Fruit fly (Drosophila melanogaster) whole organism, embryonic: ENCODE data around the gene Rh4.

ENCODE experiments used
- C15 ChIP-seq: fragments of 200-800 bp; sonication (Bioruptor generic); IDR thresholded peaks from 3 replicates; pipeline ENCODE4 v1.3.6; 2022; ENCODE audit warnings: missing biosample characterization, missing genetic modification characterization
- CG10366 ChIP-seq: fragments of 200-800 bp; sonication (Bioruptor generic); IDR thresholded peaks from 2 replicates; pipeline ENCODE4 v1.3.6; 2022; ENCODE audit warnings: missing biosample characterization, missing genetic modification characterization
- CG13624 ChIP-seq: fragments of 200-800 bp; sonication (Bioruptor generic); optimal IDR thresholded peaks from 2 replicates; lab custom pipeline; 2016; ENCODE audit warnings: missing biosample characterization, missing genetic modification characterization
- CG13775 ChIP-seq: fragments of 200-800 bp; sonication (Bioruptor generic); optimal IDR thresholded peaks from 3 replicates; lab custom pipeline; 2017; ENCODE audit warnings: missing biosample characterization, mild to moderate bottlenecking, missing genetic modification characterization
- CG14014 ChIP-seq: fragments of 200-800 bp; sonication (Bioruptor generic); IDR thresholded peaks from 2 replicates; pipeline ENCODE4 v1.3.6; 2022; ENCODE audit warnings: missing biosample characterization, missing genetic modification characterization
- CG14667 ChIP-seq: fragments of 200-800 bp; sonication (Bioruptor generic); IDR thresholded peaks from 2 replicates; pipeline ENCODE4 v1.3.6; 2022; ENCODE audit warnings: missing biosample characterization, missing genetic modification characterization
- CG1603 ChIP-seq: fragments of 200-800 bp; sonication (Bioruptor generic); optimal IDR thresholded peaks from 2 replicates; lab custom pipeline; 2019; ENCODE audit warnings: missing biosample characterization, mild to moderate bottlenecking, missing genetic modification characterization, moderate library complexity
- CG16863 ChIP-seq: fragments of 200-800 bp; sonication (Bioruptor generic); optimal IDR thresholded peaks from 3 replicates; lab custom pipeline; 2016; ENCODE audit warnings: missing biosample characterization, missing genetic modification characterization
- CG17568 ChIP-seq: fragments of 200-800 bp; sonication (Bioruptor generic); optimal IDR thresholded peaks from 2 replicates; lab custom pipeline; 2018; ENCODE audit warnings: missing biosample characterization, mild to moderate bottlenecking, missing genetic modification characterization, moderate library complexity
- CG17802 ChIP-seq: fragments of 200-800 bp; sonication (Bioruptor generic); optimal IDR thresholded peaks from 2 replicates; lab custom pipeline; 2018; ENCODE audit warnings: missing biosample characterization, mild to moderate bottlenecking, missing genetic modification characterization, moderate library complexity
- CG17912 ChIP-seq: fragments of 200-800 bp; sonication (Bioruptor generic); optimal IDR thresholded peaks from 2 replicates; lab custom pipeline; 2018; ENCODE audit warnings: missing biosample characterization, mild to moderate bottlenecking, missing genetic modification characterization
- CG1792 ChIP-seq: fragments of 200-800 bp; sonication (Bioruptor generic); optimal IDR thresholded peaks from 2 replicates; lab custom pipeline; 2016; ENCODE audit warnings: missing biosample characterization, missing genetic modification characterization
- CG2120 ChIP-seq: fragments of 200-800 bp; sonication (Bioruptor generic); optimal IDR thresholded peaks from 3 replicates; lab custom pipeline; 2016; ENCODE audit warnings: missing biosample characterization, missing genetic modification characterization
- CG30020 ChIP-seq: fragments of 200-800 bp; optimal IDR thresholded peaks from 2 replicates; lab custom pipeline; 2019; ENCODE audit warnings: missing biosample characterization, mild to moderate bottlenecking, missing genetic modification characterization, moderate library complexity
- CG33557 ChIP-seq: fragments of 200-800 bp; sonication (Bioruptor generic); optimal IDR thresholded peaks from 2 replicates; lab custom pipeline; 2019; ENCODE audit warnings: missing biosample characterization, mild to moderate bottlenecking, missing genetic modification characterization, moderate library complexity
- CG3726 ChIP-seq: fragments of 200-800 bp; sonication (Bioruptor generic); IDR thresholded peaks from 3 replicates; pipeline ENCODE4, ENCODE4 v1.3.6; 2022; ENCODE audit warnings: missing biosample characterization, missing genetic modification characterization
- CG4328 ChIP-seq: fragments of 200-800 bp; sonication (Bioruptor generic); optimal IDR thresholded peaks from 3 replicates; lab custom pipeline; 2017; ENCODE audit warnings: missing biosample characterization, missing genetic modification reagents, missing genetic modification characterization
- CG4360 ChIP-seq: fragments of 200-800 bp; sonication (Bioruptor generic); IDR thresholded peaks from 2 replicates; pipeline ENCODE4 v1.3.6; 2022; ENCODE audit warnings: missing biosample characterization, missing genetic modification characterization
- CG6254 ChIP-seq: fragments of 200-800 bp; sonication (Bioruptor generic); optimal IDR thresholded peaks from 3 replicates; lab custom pipeline; 2017; ENCODE audit warnings: mild to moderate bottlenecking, missing biosample characterization, missing genetic modification reagents, missing genetic modification characterization
- CG8924 ChIP-seq: fragments of 200-800 bp; optimal IDR thresholded peaks from 3 replicates; lab custom pipeline; 2019; ENCODE audit warnings: missing biosample characterization, mild to moderate bottlenecking, missing genetic modification characterization, moderate library complexity
- CG8944 ChIP-seq: fragments of 200-800 bp; sonication (Bioruptor generic); optimal IDR thresholded peaks from 3 replicates; lab custom pipeline; 2016; ENCODE audit warnings: missing biosample characterization, missing genetic modification characterization
- CTCF ChIP-seq: fragments of 200-800 bp; sonication (Bioruptor generic); optimal IDR thresholded peaks from 2 replicates; lab custom pipeline; 2017; ENCODE audit warnings: missing biosample characterization, mild to moderate bottlenecking, missing genetic modification characterization, moderate library complexity
- Camta ChIP-seq: fragments of 200-800 bp; sonication (Bioruptor generic); optimal IDR thresholded peaks from 2 replicates; lab custom pipeline; 2016; ENCODE audit warnings: missing biosample characterization, missing genetic modification characterization
- Dll ChIP-seq: fragments of 200-800 bp; sonication (Bioruptor generic); IDR thresholded peaks from 4 replicates; pipeline ENCODE4 v1.3.6; 2022; ENCODE audit warnings: missing biosample characterization, missing genetic modification characterization; ENCODE audit not compliant: partially characterized antibody
- Gug ChIP-seq: fragments of 200-800 bp; sonication (Bioruptor generic); IDR thresholded peaks from 4 replicates; pipeline ENCODE4 v1.3.6; 2022; ENCODE audit warnings: missing biosample characterization, missing genetic modification characterization
- MESR4 ChIP-seq: fragments of 200-800 bp; sonication (Bioruptor generic); optimal IDR thresholded peaks from 2 replicates; lab custom pipeline; 2018; ENCODE audit warnings: missing biosample characterization, mild to moderate bottlenecking, missing genetic modification characterization, moderate library complexity
- Oaz ChIP-seq: fragments of 200-800 bp; sonication (Bioruptor generic); IDR thresholded peaks from 2 replicates; pipeline ENCODE4 v1.3.6; 2022; ENCODE audit warnings: missing biosample characterization, missing genetic modification characterization
- PHDP ChIP-seq: fragments of 200-800 bp; sonication (Bioruptor generic); optimal IDR thresholded peaks from 3 replicates; lab custom pipeline; 2018; ENCODE audit warnings: missing biosample characterization, mild to moderate bottlenecking, missing genetic modification characterization, moderate library complexity
- Scr ChIP-seq: fragments of 200-800 bp; sonication (Bioruptor generic); IDR thresholded peaks from 2 replicates; pipeline ENCODE4 v1.3.6; 2022; ENCODE audit warnings: missing biosample characterization, missing genetic modification characterization; ENCODE audit not compliant: partially characterized antibody
- Sox102F ChIP-seq: fragments of 200-800 bp; sonication (Bioruptor generic); optimal IDR thresholded peaks from 2 replicates; lab custom pipeline; 2018; ENCODE audit warnings: missing biosample characterization, mild to moderate bottlenecking, missing genetic modification characterization, moderate library complexity
- YL-1 ChIP-seq: fragments of 200-800 bp; sonication (Bioruptor generic); optimal IDR thresholded peaks from 3 replicates; lab custom pipeline; 2017; ENCODE audit warnings: missing biosample characterization, mild to moderate bottlenecking, missing genetic modification characterization
- cg ChIP-seq: fragments of 200-800 bp; sonication (Bioruptor generic); optimal IDR thresholded peaks from 3 replicates; lab custom pipeline; 2019; ENCODE audit warnings: missing biosample characterization, mild to moderate bottlenecking, missing genetic modification characterization, moderate library complexity
- cwo ChIP-seq: fragments of 200-800 bp; sonication (Bioruptor generic); optimal IDR thresholded peaks from 3 replicates; lab custom pipeline; 2017; ENCODE audit warnings: missing biosample characterization, missing genetic modification characterization, mild to moderate bottlenecking, moderate library complexity, missing genetic modification reagents
- da ChIP-seq: fragments of 200-800 bp; sonication (Bioruptor generic); optimal IDR thresholded peaks from 2 replicates; lab custom pipeline; 2016; ENCODE audit warnings: missing biosample characterization, missing genetic modification characterization
- dysf ChIP-seq: fragments of 200-800 bp; sonication (Bioruptor generic); IDR thresholded peaks from 3 replicates; pipeline ENCODE4 v1.3.6; 2022; ENCODE audit warnings: missing biosample characterization, missing genetic modification characterization
- emc ChIP-seq: fragments of 200-800 bp; sonication (Bioruptor generic); optimal IDR thresholded peaks from 2 replicates; lab custom pipeline; 2016; ENCODE audit warnings: missing biosample characterization, missing genetic modification characterization
- ewg ChIP-seq: fragments of 200-800 bp; sonication (Bioruptor generic); optimal IDR thresholded peaks from 3 replicates; lab custom pipeline; 2017; ENCODE audit warnings: mild to moderate bottlenecking, missing biosample characterization, missing genetic modification reagents, missing genetic modification characterization
- fd64A ChIP-seq: fragments of 200-800 bp; sonication (Bioruptor generic); optimal IDR thresholded peaks from 3 replicates; lab custom pipeline; 2018; ENCODE audit warnings: missing biosample characterization, mild to moderate bottlenecking, missing genetic modification characterization
- ftz-f1 ChIP-seq: fragments of 200-800 bp; sonication (Bioruptor generic); optimal IDR thresholded peaks from 2 replicates; lab custom pipeline; 2016; ENCODE audit warnings: missing biosample characterization, missing genetic modification characterization
- gfzf ChIP-seq: fragments of 200-800 bp; sonication (Bioruptor generic); optimal IDR thresholded peaks from 2 replicates; lab custom pipeline; 2016; ENCODE audit warnings: missing biosample characterization, mild to moderate bottlenecking, missing genetic modification characterization, moderate library complexity
- ind ChIP-seq: fragments of 200-800 bp; sonication (Bioruptor generic); optimal IDR thresholded peaks from 3 replicates; lab custom pipeline; 2016; ENCODE audit warnings: missing biosample characterization, missing genetic modification characterization
- pzg ChIP-seq: fragments of 200-800 bp; sonication (Bioruptor generic); optimal IDR thresholded peaks from 3 replicates; lab custom pipeline; 2018; ENCODE audit warnings: missing biosample characterization, mild to moderate bottlenecking, missing genetic modification characterization, moderate library complexity
- salm ChIP-seq: fragments of 200-800 bp; sonication (Bioruptor generic); optimal IDR thresholded peaks from 2 replicates; lab custom pipeline; 2018; ENCODE audit warnings: missing biosample characterization, mild to moderate bottlenecking, missing genetic modification characterization
- sd ChIP-seq: fragments of 200-800 bp; sonication (Bioruptor generic); optimal IDR thresholded peaks from 3 replicates; lab custom pipeline; 2018; ENCODE audit warnings: missing biosample characterization, mild to moderate bottlenecking, missing genetic modification characterization, moderate library complexity
- sisA ChIP-seq: fragments of 200-800 bp; sonication (Bioruptor generic); IDR thresholded peaks from 2 replicates; pipeline ENCODE4 v1.3.6; 2022; ENCODE audit warnings: missing biosample characterization, missing genetic modification characterization
- sug ChIP-seq: fragments of 200-800 bp; optimal IDR thresholded peaks from 2 replicates; lab custom pipeline; 2019; ENCODE audit warnings: missing biosample characterization, mild to moderate bottlenecking, missing genetic modification characterization, moderate library complexity
- tna ChIP-seq: fragments of 200-800 bp; sonication (Bioruptor generic); IDR thresholded peaks from 2 replicates; pipeline ENCODE4 v1.3.6; 2022; ENCODE audit warnings: missing biosample characterization, missing genetic modification characterization; ENCODE audit not compliant: partially characterized antibody
- trem ChIP-seq: fragments of 200-800 bp; optimal IDR thresholded peaks from 3 replicates; lab custom pipeline; 2019; ENCODE audit warnings: missing biosample characterization, mild to moderate bottlenecking, missing genetic modification characterization, moderate library complexity
- trh ChIP-seq: fragments of 200-800 bp; sonication (Bioruptor generic); optimal IDR thresholded peaks from 2 replicates; lab custom pipeline; 2016; ENCODE audit warnings: missing biosample characterization, missing genetic modification characterization
- zfh1 ChIP-seq: fragments of 200-800 bp; sonication (Bioruptor generic); IDR thresholded peaks from 3 replicates; pipeline ENCODE4 v1.3.6; 2022; ENCODE audit warnings: missing biosample characterization, missing genetic modification characterization

The Rh4 gene

dm6 chr3L:16844920-16845573 is 17.3 kb downstream of the Rh4 start, which contains the start of the genes kud and Zcchc7 (continued):
- TF ChIP-seq da (GFP tag; lab: Kevin White, UChicago) (no peak), PHDP (tag; lab: Kevin White, UChicago) (peak; percentile 61), CG17568 (no peak), CG3726 (GFP tag; lab: Robert Waterston, UW) (no peak), CTCF (GFP tag; lab: Kevin White, UChicago) (peak; percentile 5), CG2120 (peak; percentile 83), Gug (GFP tag; lab: Robert Waterston, UW) (no peak), dysf (GFP tag; lab: Robert Waterston, UW) (peak; percentile 63; the same call in 2 of the 3 replicates), CG8944 (GFP tag; lab: Kevin White, UChicago) (no peak), CG1603 (tag; lab: Kevin White, UChicago) (peak; percentile 28), CG6254 (GFP tag; lab: Kevin White, UChicago) (no peak), Oaz (GFP tag; lab: Robert Waterston, UW) (no peak), YL-1 (GFP tag; lab: Kevin White, UChicago) (peak; percentile 41), CG10366 (GFP tag; lab: Robert Waterston, UW) (peak; percentile 24; the same call in 1 of the 2 replicates), tna (GFP tag; lab: Robert Waterston, UW) (no peak), C15 (GFP tag; lab: Robert Waterston, UW) (no peak), pzg (GFP tag; lab: Kevin White, UChicago) (peak; percentile 47), trem (peak; percentile 70), ftz-f1 (GFP tag; lab: Kevin White, UChicago) (no peak), cg (GFP tag; lab: Kevin White, UChicago) (no peak), CG4360 (GFP tag; lab: Robert Waterston, UW) (no peak), fd64A (GFP tag; lab: Kevin White, UChicago) (no peak), zfh1 (no peak), CG16863 (GFP tag; lab: Kevin White, UChicago) (peak; percentile 13), CG4328 (GFP tag; lab: Kevin White, UChicago) (peak; percentile 73), CG13775 (GFP tag; lab: Kevin White, UChicago) (peak; percentile 70), CG30020 (peak; percentile 87), sug (peak; percentile 86), CG14014 (no peak), Scr (no peak), CG17802 (tag; lab: Kevin White, UChicago) (peak; percentile 84), emc (GFP tag; lab: Kevin White, UChicago) (no peak), CG13624 (peak; percentile 56), CG1792 (peak; percentile 0), sd (no peak), MESR4 (GFP tag; lab: Kevin White, UChicago) (peak; percentile 93), CG33557 (GFP tag; lab: Kevin White, UChicago) (peak; percentile 74), CG14667 (GFP tag; lab: Robert Waterston, UW) (no peak), Dll (GFP tag; lab: Robert Waterston, UW) (peak; percentile 58; the same call in 1 of the 4 replicates), CG17912 (no peak), trh (GFP tag; lab: Kevin White, UChicago) (no peak), ewg (peak; percentile 64), gfzf (GFP tag; lab: Kevin White, UChicago) (no peak), Camta (peak; percentile 59), ind (GFP tag; lab: Kevin White, UChicago) (peak; percentile 48), CG8924 (peak; percentile 69), cwo (GFP tag; lab: Kevin White, UChicago) (peak; percentile 37), sisA (GFP tag; lab: Robert Waterston, UW) (peak; percentile 12; the same call in 1 of the 2 replicates), Sox102F (no peak), salm (no peak)
